Worm (Caenorhabditis elegans) whole organism, young adult: ENCODE data around the gene F59A1.18.

ENCODE experiments used
- B0019.2 ChIP-seq: fragments of 200-800 bp; sonication (Bioruptor generic); conservative IDR thresholded peaks from 2 replicates; pipeline ENCODE4 v1.3.6; 2022; ENCODE audit warnings: missing genetic modification reagents, missing genetic modification characterization, missing compliant biosample characterization
- B0261.1 ChIP-seq: sonication (generic microtip); optimal IDR thresholded peaks from 2 replicates; lab custom pipeline; 2016; ENCODE audit warnings: mild to moderate bottlenecking, missing genetic modification characterization, moderate library complexity, missing compliant biosample characterization
- C06A6.2 ChIP-seq: fragments of 200-800 bp; sonication (Bioruptor generic); conservative IDR thresholded peaks from 2 replicates; pipeline ENCODE4 v1.3.6; 2022; ENCODE audit warnings: missing genetic modification characterization, missing compliant biosample characterization
- D2030.7 ChIP-seq: fragments of 200-800 bp; sonication (Bioruptor generic); IDR thresholded peaks from 2 replicates; pipeline ENCODE4 v1.3.6; 2022; ENCODE audit warnings: missing genetic modification reagents, missing genetic modification characterization, missing compliant biosample characterization
- F22D6.2 ChIP-seq: sonication (generic microtip); optimal IDR thresholded peaks from 2 replicates; lab custom pipeline; 2016; ENCODE audit warnings: mild to moderate bottlenecking, missing genetic modification characterization, missing compliant biosample characterization
- F23B12.7 ChIP-seq: sonication (generic microtip); optimal IDR thresholded peaks from 2 replicates; lab custom pipeline; 2017; ENCODE audit warnings: missing genetic modification characterization, mild to moderate bottlenecking, missing compliant biosample characterization, antibody characterized with exemption, moderate library complexity; ENCODE audit not compliant: insufficient read depth
- K11D2.4 ChIP-seq: fragments of 200-800 bp; sonication (Bioruptor generic); IDR thresholded peaks from 2 replicates; pipeline ENCODE4 v1.3.6; 2022; ENCODE audit warnings: missing genetic modification reagents, missing genetic modification characterization, missing compliant biosample characterization
- T26A5.8 ChIP-seq: sonication (generic microtip); optimal IDR thresholded peaks from 2 replicates; lab custom pipeline; 2016; ENCODE audit warnings: missing genetic modification characterization, missing compliant biosample characterization
- Y53F4B.3 ChIP-seq: fragments of 200-800 bp; sonication (Bioruptor generic); IDR thresholded peaks from 2 replicates; pipeline ENCODE4 v1.3.6; 2022; ENCODE audit warnings: missing genetic modification reagents, missing genetic modification characterization, missing compliant biosample characterization
- ZK185.1 ChIP-seq: sonication (generic microtip); optimal IDR thresholded peaks from 2 replicates; lab custom pipeline; 2016; ENCODE audit warnings: mild to moderate bottlenecking, missing genetic modification characterization, missing compliant biosample characterization; ENCODE audit not compliant: poor library complexity, severe bottlenecking
- aptf-2 ChIP-seq: fragments of 200-800 bp; sonication (Bioruptor generic); conservative IDR thresholded peaks from 2 replicates; pipeline ENCODE4 v1.3.6; 2022; ENCODE audit warnings: missing genetic modification reagents, missing genetic modification characterization, missing compliant biosample characterization
- atf-7 ChIP-seq: sonication (generic microtip); optimal IDR thresholded peaks from 2 replicates; lab custom pipeline; 2017; ENCODE audit warnings: mild to moderate bottlenecking, missing genetic modification characterization, missing compliant biosample characterization
- attf-6 ChIP-seq: fragments of 200-800 bp; sonication (Bioruptor generic); IDR thresholded peaks from 2 replicates; pipeline ENCODE4 v1.3.6; 2022; ENCODE audit warnings: missing genetic modification reagents, missing genetic modification characterization, missing compliant biosample characterization
- bed-2 ChIP-seq: fragments of 200-800 bp; sonication (Bioruptor generic); IDR thresholded peaks from 2 replicates; pipeline ENCODE4 v1.3.6; 2022; ENCODE audit warnings: missing genetic modification reagents, missing genetic modification characterization, missing compliant biosample characterization
- cebp-1 ChIP-seq, 2 experiments: fragments of 200-800 bp in 1 of 2; sonication (Bioruptor generic) in 1 of 2; sonication (generic microtip) in 1 of 2; IDR thresholded peaks in 1 of 2; optimal IDR thresholded peaks in 1 of 2; 2 replicates each; pipeline versions ENCODE4 v1.3.6 to Lab custom; 2017 to 2022; ENCODE audit warnings: missing compliant biosample characterization in 2 of 2, missing genetic modification characterization in 2 of 2, mild to moderate bottlenecking in 1 of 2, missing genetic modification reagents in 1 of 2, moderate library complexity in 1 of 2
- ceh-58 ChIP-seq: fragments of 200-800 bp; sonication (Bioruptor generic); IDR thresholded peaks from 2 replicates; pipeline ENCODE4 v1.3.6; 2022; ENCODE audit warnings: missing genetic modification characterization, missing compliant biosample characterization
- ceh-79 ChIP-seq: sonication (generic microtip); optimal IDR thresholded peaks from 2 replicates; lab custom pipeline; 2017; ENCODE audit warnings: mild to moderate bottlenecking, missing genetic modification characterization, missing compliant biosample characterization
- die-1 ChIP-seq: sonication (generic microtip); optimal IDR thresholded peaks from 2 replicates; lab custom pipeline; 2016; ENCODE audit warnings: missing genotype, mild to moderate bottlenecking, missing genetic modification characterization, missing compliant biosample characterization
- dox-1 ChIP-seq: fragments of 200-800 bp; sonication (Bioruptor generic); IDR thresholded peaks from 2 replicates; pipeline ENCODE4 v1.3.6; 2022; ENCODE audit warnings: missing genetic modification reagents, missing genetic modification characterization, missing compliant biosample characterization
- dpff-1 ChIP-seq: sonication (generic microtip); optimal IDR thresholded peaks from 2 replicates; lab custom pipeline; 2017; ENCODE audit warnings: mild to moderate bottlenecking, missing genetic modification characterization, missing compliant biosample characterization
- egl-18 ChIP-seq: fragments of 200-800 bp; sonication (Bioruptor generic); IDR thresholded peaks from 2 replicates; pipeline ENCODE4 v1.3.6; 2022; ENCODE audit warnings: missing genetic modification reagents, missing genetic modification characterization, missing compliant biosample characterization
- egrh-3 ChIP-seq: fragments of 200-800 bp; sonication (Bioruptor generic); IDR thresholded peaks from 2 replicates; pipeline ENCODE4 v1.3.6; 2022; ENCODE audit warnings: missing genetic modification reagents, missing genetic modification characterization, missing compliant biosample characterization
- ets-4 ChIP-seq: fragments of 200-800 bp; sonication (Bioruptor generic); optimal IDR thresholded peaks from 2 replicates; lab custom pipeline; 2018; ENCODE audit warnings: mild to moderate bottlenecking, missing genetic modification characterization, missing compliant biosample characterization
- him-1 ChIP-seq: sonication (generic microtip); optimal IDR thresholded peaks from 2 replicates; lab custom pipeline; 2016; ENCODE audit warnings: missing genotype, missing genetic modification reagents, missing genetic modification characterization, missing compliant biosample characterization
- lin-35 ChIP-seq, 3 experiments: fragments of 150-350 bp in 2 of 3; sonication (generic microtip) in 1 of 3; optimal IDR thresholded peaks; 2 replicates each; lab custom pipeline; 2014 to 2018; ENCODE audit warnings: missing biosample characterization in 3 of 3, missing genetic modification characterization in 3 of 3, missing genetic modification reagents in 3 of 3
- madf-10 ChIP-seq: sonication (generic microtip); optimal IDR thresholded peaks from 2 replicates; lab custom pipeline; 2016; ENCODE audit warnings: mild to moderate bottlenecking, missing genetic modification characterization, missing compliant biosample characterization
- mel-28 ChIP-seq: sonication (generic microtip); optimal IDR thresholded peaks from 2 replicates; lab custom pipeline; 2016; ENCODE audit warnings: borderline replicate concordance, mild to moderate bottlenecking, missing genetic modification characterization, missing compliant biosample characterization
- nfyb-1 ChIP-seq: fragments of 200-800 bp; sonication (Bioruptor generic); IDR thresholded peaks from 2 replicates; pipeline ENCODE4 v1.3.6; 2022; ENCODE audit warnings: missing genetic modification reagents, missing genetic modification characterization, missing compliant biosample characterization
- nhr-80 ChIP-seq: sonication (generic microtip); optimal IDR thresholded peaks from 2 replicates; lab custom pipeline; 2016; ENCODE audit warnings: missing genetic modification characterization, missing compliant biosample characterization
- rpc-1 ChIP-seq, 2 experiments: fragments of 150-350 bp in 1 of 2; sonication (generic microtip) in 1 of 2; optimal IDR thresholded peaks; 2 replicates each; lab custom pipeline; 2014 to 2018; ENCODE audit warnings: missing biosample characterization in 1 of 2, missing genetic modification characterization in 1 of 2, missing genetic modification reagents in 1 of 2, missing genotype in 1 of 2
- snpc-1.3 ChIP-seq: sonication (generic microtip); optimal IDR thresholded peaks from 2 replicates; lab custom pipeline; 2017; ENCODE audit warnings: missing genetic modification characterization, mild to moderate bottlenecking, missing compliant biosample characterization, antibody characterized with exemption, moderate library complexity, missing genotype, missing genetic modification reagents; ENCODE audit not compliant: insufficient read depth
- snpc-3.4 ChIP-seq: sonication (generic microtip); optimal IDR thresholded peaks from 2 replicates; lab custom pipeline; 2017; ENCODE audit warnings: missing genetic modification characterization, mild to moderate bottlenecking, missing compliant biosample characterization, antibody characterized with exemption, moderate library complexity, missing genotype, missing genetic modification reagents
- snpc-4 ChIP-seq, 5 experiments: fragments of 150-350 bp in 1 of 5; sonication (generic microtip) in 4 of 5; optimal IDR thresholded peaks; 2 replicates each; lab custom pipeline; 2014 to 2018; ENCODE audit warnings: missing genetic modification characterization in 5 of 5, missing biosample characterization in 3 of 5, antibody characterized with exemption in 2 of 5, mild to moderate bottlenecking in 2 of 5, missing compliant biosample characterization in 2 of 5, missing genotype in 2 of 5, moderate library complexity in 2 of 5, missing genetic modification reagents in 1 of 5
- sptf-2 ChIP-seq: fragments of 200-800 bp; sonication (Bioruptor generic); optimal IDR thresholded peaks from 2 replicates; lab custom pipeline; 2018; ENCODE audit warnings: mild to moderate bottlenecking, missing genetic modification characterization, missing compliant biosample characterization
- tbx-9 ChIP-seq: sonication (generic microtip); optimal IDR thresholded peaks from 2 replicates; lab custom pipeline; 2016; ENCODE audit warnings: borderline replicate concordance, missing genetic modification characterization, inconsistent platforms, missing compliant biosample characterization
- unc-130 ChIP-seq: sonication (generic microtip); optimal IDR thresholded peaks from 2 replicates; lab custom pipeline; 2016; ENCODE audit warnings: missing genetic modification reagents, missing genetic modification characterization, missing compliant biosample characterization
- unc-62 ChIP-seq: fragments of 150-350 bp; optimal IDR thresholded peaks from 2 replicates; lab custom pipeline; 2014; ENCODE audit warnings: missing biosample characterization, missing genetic modification reagents, missing genetic modification characterization
- zfh-2 ChIP-seq: fragments of 200-800 bp; sonication (Bioruptor generic); conservative IDR thresholded peaks from 2 replicates; pipeline ENCODE4 v1.3.6; 2022; ENCODE audit warnings: missing genetic modification reagents, missing genetic modification characterization, missing compliant biosample characterization
- ztf-18 ChIP-seq: sonication (generic microtip); optimal IDR thresholded peaks from 2 replicates; lab custom pipeline; 2016; ENCODE audit warnings: missing genotype, mild to moderate bottlenecking, missing genetic modification characterization, missing compliant biosample characterization
- ztf-22 ChIP-seq: fragments of 200-800 bp; sonication (Bioruptor generic); optimal IDR thresholded peaks from 2 replicates; lab custom pipeline; 2018; ENCODE audit warnings: mild to moderate bottlenecking, missing genetic modification characterization, moderate library complexity, missing compliant biosample characterization
- ztf-26 ChIP-seq: sonication (generic microtip); optimal IDR thresholded peaks from 2 replicates; lab custom pipeline; 2017; ENCODE audit warnings: missing genetic modification characterization, missing compliant biosample characterization
- ztf-28 ChIP-seq: fragments of 200-800 bp; sonication (Bioruptor generic); IDR thresholded peaks from 2 replicates; pipeline ENCODE4 v1.3.6; 2022; ENCODE audit warnings: missing genetic modification reagents, missing genetic modification characterization, missing compliant biosample characterization
- ztf-3 ChIP-seq: fragments of 200-800 bp; sonication (Bioruptor generic); optimal IDR thresholded peaks from 2 replicates; lab custom pipeline; 2018; ENCODE audit warnings: mild to moderate bottlenecking, missing genetic modification characterization, missing compliant biosample characterization

The F59A1.18 gene

DNA sequence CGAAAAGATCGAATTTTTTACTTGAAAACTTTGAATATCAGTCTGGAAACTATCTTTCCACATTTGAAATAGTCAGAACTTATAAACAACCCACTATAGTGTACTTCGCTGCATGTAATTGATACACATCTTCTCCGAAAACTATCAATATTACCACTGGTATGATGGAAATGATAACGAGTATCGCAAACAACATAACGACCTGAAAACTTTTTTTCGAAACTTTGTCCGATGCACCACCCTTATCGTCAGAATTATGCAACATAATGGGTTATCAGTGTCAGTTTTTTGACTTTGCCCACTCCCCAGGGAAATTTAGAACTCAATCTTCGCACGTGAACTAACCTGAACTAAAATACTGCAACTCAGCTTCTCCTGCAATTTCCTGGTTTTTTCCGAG is 24.5 kb downstream of the F59A1.18 start:
- TF ChIP-seq snpc-4 (GFP tag; optimal IDR thresholded peaks at IDR 0.05; lab: Kevin White, UChicago) (no peak), snpc-4 (tag; optimal IDR thresholded peaks at IDR 0.05; lab: Kevin White, UChicago) (peak in 1 of 4 experiments; percentile 0), D2030.7 (GFP tag; lab: Robert Waterston, UW) (no peak), atf-7 (tag; lab: Kevin White, UChicago) (peak; percentile 41), nhr-80 (tag; lab: Kevin White, UChicago) (peak; percentile 87)

DNA sequence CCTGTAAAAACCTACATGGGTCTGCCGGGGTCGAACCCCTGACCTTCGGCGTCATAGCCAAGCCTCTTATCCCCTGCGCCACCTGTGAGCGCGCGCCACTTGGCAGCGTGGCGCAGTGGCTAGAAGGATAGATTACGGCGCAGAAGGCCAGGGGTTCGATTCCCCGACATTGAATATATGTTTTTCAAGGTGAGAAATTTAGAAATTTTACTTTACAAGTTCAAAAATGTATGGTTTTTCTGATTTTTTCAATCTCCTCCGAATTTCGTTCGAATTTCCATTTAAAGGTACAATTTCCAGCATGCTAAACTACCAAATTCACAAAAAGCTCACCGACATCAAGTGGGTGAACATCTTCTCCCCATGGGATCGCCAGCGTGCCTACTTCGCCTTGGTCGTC is 26.7 kb downstream of the F59A1.18 start, which contains the start of gene dgat-2:
Gene dgat-2, plus strand, starts transcription at position 301 of the 400 bp plus-strand sequence.
- no peak for TF ChIP-seq bed-2 (GFP tag; lab: Robert Waterston, UW)
- TF ChIP-seq rpc-1 (optimal IDR thresholded peaks at IDR 0.05; lab: Kevin White, UChicago) = no peak
- TF ChIP-seq rpc-1 (tag; optimal IDR thresholded peaks at IDR 0.05; lab: Kevin White, UChicago) = peak; percentile 10
- TF ChIP-seq zfh-2 (GFP tag; lab: Robert Waterston, UW) = no peak; the same call in 1 of the 2 replicates
- TF ChIP-seq ets-4 = no peak

- no peak for TF ChIP-seq ZK185.1 (tag; lab: Kevin White, UChicago)
- peak; percentile 17 for TF ChIP-seq unc-62 (GFP tag; lab: Kevin White, UChicago)
- TF ChIP-seq him-1 = no peak
- no peak for TF ChIP-seq T26A5.8 (tag; lab: Kevin White, UChicago)
- no peak for TF ChIP-seq B0261.1
- no peak for TF ChIP-seq snpc-1.3 (tag; lab: Kevin White, UChicago)
- no peak for TF ChIP-seq C06A6.2 (GFP tag; lab: Robert Waterston, UW)
- no peak for TF ChIP-seq B0019.2 (GFP tag; lab: Robert Waterston, UW)
- no peak for TF ChIP-seq egrh-3 (GFP tag; lab: Robert Waterston, UW)
- peak; percentile 79 for TF ChIP-seq ztf-22 (GFP tag; lab: Kevin White, UChicago)
- TF ChIP-seq snpc-3.4 (tag; lab: Kevin White, UChicago) = no peak
- no peak for TF ChIP-seq ztf-26 (tag; lab: Kevin White, UChicago)
- peak; percentile 97 for TF ChIP-seq cebp-1 (GFP tag; IDR thresholded peaks at IDR 0.05; lab: Robert Waterston, UW)
- TF ChIP-seq cebp-1 (tag; optimal IDR thresholded peaks at IDR 0.05; lab: Kevin White, UChicago) = peak; percentile 97
- TF ChIP-seq tbx-9 (tag; lab: Kevin White, UChicago) = no peak
- TF ChIP-seq egl-18 = no peak
- TF ChIP-seq mel-28 (tag; lab: Kevin White, UChicago) = no peak
- TF ChIP-seq madf-10 (tag; lab: Kevin White, UChicago) = peak; percentile 33
- no peak for TF ChIP-seq ztf-18 (tag; lab: Kevin White, UChicago)
- TF ChIP-seq ztf-28 (GFP tag; lab: Robert Waterston, UW) = no peak
- TF ChIP-seq K11D2.4 (GFP tag; lab: Robert Waterston, UW) = no peak
- TF ChIP-seq unc-130 (GFP tag; lab: Kevin White, UChicago) = no peak
- TF ChIP-seq ztf-3 = no peak
- TF ChIP-seq die-1 = no peak
- TF ChIP-seq F22D6.2 (tag; lab: Kevin White, UChicago) = peak; percentile 9
- TF ChIP-seq Y53F4B.3 = no peak
- TF ChIP-seq dpff-1 (tag; lab: Kevin White, UChicago) = no peak
- peak; percentile 10 for TF ChIP-seq F23B12.7 (tag; lab: Kevin White, UChicago)
- TF ChIP-seq nfyb-1 = peak; percentile 60; the same call in 1 of the 2 replicates
- peak; percentile 55; the same call in 1 of the 2 replicates for TF ChIP-seq dox-1 (GFP tag; lab: Robert Waterston, UW)
- no peak for TF ChIP-seq lin-35 (GFP tag; optimal IDR thresholded peaks at IDR 0.05; lab: Kevin White, UChicago)
- TF ChIP-seq aptf-2 (GFP tag; lab: Robert Waterston, UW) = no peak
- TF ChIP-seq rpc-1 (optimal IDR thresholded peaks at IDR 0.05; lab: Kevin White, UChicago) = no peak
- TF ChIP-seq rpc-1 (tag; optimal IDR thresholded peaks at IDR 0.05; lab: Kevin White, UChicago) = no peak
- no peak for TF ChIP-seq attf-6 (GFP tag; lab: Robert Waterston, UW)
- no peak for TF ChIP-seq ceh-58
- TF ChIP-seq sptf-2 (GFP tag; lab: Kevin White, UChicago) = no peak
- no peak for TF ChIP-seq ceh-79 (tag; lab: Kevin White, UChicago)
Observed at ce11 chrV:17659228-17659627, 27.5 kb downstream of the F59A1.18 start, which contains the start of gene fbxa-108. fbxa-108 (minus strand) TSS chrV:17659385.
